Fruit fly (Drosophila melanogaster) whole organism, wandering third instar larva: ENCODE data around the gene Nhe3.

ENCODE experiments used
- CG32264 ChIP-seq: fragments of 200-800 bp; sonication (Bioruptor generic); optimal IDR thresholded peaks from 2 replicates; lab custom pipeline; 2016; ENCODE audit warnings: missing biosample characterization, missing genetic modification characterization
- CG9705 ChIP-seq: fragments of 200-800 bp; sonication (Bioruptor generic); optimal IDR thresholded peaks from 2 replicates; lab custom pipeline; 2018; ENCODE audit warnings: missing biosample characterization, mild to moderate bottlenecking, missing genetic modification characterization
- Hnf4 ChIP-seq: fragments of 200-800 bp; sonication (Bioruptor generic); optimal IDR thresholded peaks from 2 replicates; lab custom pipeline; 2016; ENCODE audit warnings: missing biosample characterization, mild to moderate bottlenecking, missing genetic modification characterization
- Jra ChIP-seq: sonication (Bioruptor generic); optimal IDR thresholded peaks from 2 replicates; lab custom pipeline; 2016; ENCODE audit warnings: missing biosample characterization, missing genetic modification characterization
- N ChIP-seq: fragments of >200 bp; optimal IDR thresholded peaks from 2 replicates; lab custom pipeline; 2018; ENCODE audit warnings: missing biosample characterization, missing external identifiers, missing genetic modification characterization
- Sp1 ChIP-seq: fragments of 200-800 bp; sonication (Bioruptor generic); optimal IDR thresholded peaks from 3 replicates; lab custom pipeline; 2019; ENCODE audit warnings: missing biosample characterization, mild to moderate bottlenecking, missing genetic modification characterization, moderate library complexity
- dsf ChIP-seq: sonication (Bioruptor generic); optimal IDR thresholded peaks from 2 replicates; lab custom pipeline; 2016; ENCODE audit warnings: missing biosample characterization, missing genetic modification characterization, borderline replicate concordance
- fru ChIP-seq: fragments of 200-800 bp; sonication (Bioruptor generic); optimal IDR thresholded peaks from 3 replicates; lab custom pipeline; 2016; ENCODE audit warnings: missing biosample characterization, mild to moderate bottlenecking, missing genetic modification characterization
- h ChIP-seq: fragments of 200-800 bp; sonication (Bioruptor generic); optimal IDR thresholded peaks from 3 replicates; lab custom pipeline; 2016; ENCODE audit warnings: missing biosample characterization, mild to moderate bottlenecking, missing genetic modification characterization
- lola ChIP-seq: fragments of >200 bp; optimal IDR thresholded peaks from 2 replicates; lab custom pipeline; 2017; ENCODE audit warnings: missing biosample characterization, missing genetic modification characterization
- pan ChIP-seq: fragments of >200 bp; optimal IDR thresholded peaks from 2 replicates; lab custom pipeline; 2017
- sv ChIP-seq: fragments of 200-800 bp; sonication (Bioruptor generic); optimal IDR thresholded peaks from 3 replicates; lab custom pipeline; 2016; ENCODE audit warnings: missing biosample characterization, missing genetic modification characterization
- usp ChIP-seq: fragments of >200 bp; optimal IDR thresholded peaks from 2 replicates; lab custom pipeline; 2017; ENCODE audit warnings: missing biosample characterization, missing genetic modification characterization

- TF ChIP-seq Jra (GFP tag; lab: Kevin White, UChicago) (no peak), lola (GFP tag; lab: Kevin White, UChicago) (no peak), CG32264 (GFP tag; lab: Kevin White, UChicago) (no peak), Sp1 (GFP tag; lab: Kevin White, UChicago) (no peak), usp (GFP tag; lab: Kevin White, UChicago) (no peak), h (GFP tag; lab: Kevin White, UChicago) (no peak), N (GFP tag; lab: Kevin White, UChicago) (no peak), fru (no peak), Hnf4 (GFP tag; lab: Kevin White, UChicago) (no peak), dsf (no peak), pan (lab: Kevin White, UChicago) (no peak), sv (no peak), CG9705 (no peak)
Observed at dm6 chr2L:6706368-6706919, 22.3 kb upstream of the Nhe3 start.
